Worm (Caenorhabditis elegans): Measurements from ENCODE around the gene ZC190.6.

DNA sequence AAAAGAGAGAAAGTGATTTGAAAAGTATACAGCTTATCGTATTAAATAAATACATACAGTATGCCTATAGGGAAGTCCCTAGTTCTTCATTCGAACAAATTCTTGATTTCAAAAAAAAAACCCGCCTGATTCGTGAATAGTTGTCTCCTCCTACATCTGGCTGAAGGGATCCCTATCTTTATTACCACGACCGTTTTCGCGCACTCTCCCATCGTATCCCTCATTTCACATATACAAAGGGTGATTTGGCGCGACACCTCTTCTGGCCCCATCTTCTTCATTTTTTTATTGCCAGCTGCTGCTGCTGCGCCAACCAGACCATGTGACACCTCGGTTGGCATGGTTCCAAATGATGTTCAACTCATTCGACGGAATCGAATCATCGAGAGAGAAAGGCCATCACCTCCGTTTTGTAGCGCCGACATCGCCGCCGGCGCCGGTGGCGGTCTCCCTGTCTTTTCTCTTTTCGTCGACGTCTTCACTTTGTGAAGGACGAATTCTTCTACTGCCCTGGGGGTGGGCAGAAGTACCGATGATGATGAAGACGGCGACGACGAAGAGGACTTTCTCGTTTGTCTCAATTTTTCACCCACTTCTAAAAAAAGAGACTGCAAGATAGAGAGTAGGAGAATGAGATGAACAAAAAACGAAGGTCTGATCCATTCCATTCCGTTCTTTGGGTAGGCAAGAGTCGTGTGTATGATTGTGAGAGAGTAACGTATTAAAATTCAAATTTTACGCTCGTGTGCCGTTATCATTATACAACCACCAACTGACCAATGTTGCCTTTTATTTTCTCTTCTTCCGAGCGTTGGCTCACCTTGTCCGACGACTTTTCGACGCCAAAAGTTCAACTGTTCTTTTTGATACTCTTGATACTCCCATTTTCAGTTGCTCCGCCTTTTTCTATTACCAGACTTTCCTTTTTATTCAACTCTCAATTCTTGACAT is 14.8 kb downstream of the ZC190.6 start:
- TF ChIP-seq elt-2 (tag; optimal IDR thresholded peaks at IDR 0.05) = no peak
- TF ChIP-seq ttx-3 (tag; optimal IDR thresholded peaks at IDR 0.05) = no peak
- no peak for TF ChIP-seq pax-1 (tag; optimal IDR thresholded peaks at IDR 0.05)
- TF ChIP-seq ama-1 (optimal IDR thresholded peaks at IDR 0.05) = no peak
- TF ChIP-seq tbx-2 (tag; optimal IDR thresholded peaks at IDR 0.05) = peak; percentile 9

Measured in whole organism, late embryonic.